Worm (Caenorhabditis elegans) whole organism, L4 larva: Measurements from ENCODE around the gene T13A10.1.

ENCODE experiments used
- F49E8.2 ChIP-seq: sonication (generic microtip); optimal IDR thresholded peaks from 2 replicates; lab custom pipeline; 2016; ENCODE audit warnings: missing compliant biosample characterization, mild to moderate bottlenecking, missing genetic modification characterization, borderline replicate concordance
- T26A8.4 ChIP-seq: fragments of 200-800 bp; sonication (Bioruptor generic); IDR thresholded peaks from 2 replicates; pipeline ENCODE4 v1.3.6; 2022; ENCODE audit warnings: missing genetic modification characterization, missing compliant biosample characterization
- Y5F2A.4 ChIP-seq: fragments of 200-800 bp; sonication (Bioruptor generic); optimal IDR thresholded peaks from 2 replicates; lab custom pipeline; 2018; ENCODE audit warnings: mild to moderate bottlenecking, missing genetic modification characterization, missing compliant biosample characterization
- ZK337.2 ChIP-seq: fragments of 200-800 bp; sonication (Bioruptor generic); IDR thresholded peaks from 2 replicates; pipeline ENCODE4 v1.3.6; 2022; ENCODE audit warnings: missing genetic modification reagents, missing genetic modification characterization, missing compliant biosample characterization
- fkh-10 ChIP-seq: fragments of 150-350 bp; optimal IDR thresholded peaks from 2 replicates; lab custom pipeline; 2014; ENCODE audit warnings: missing biosample characterization, missing genetic modification reagents, missing genetic modification characterization
- hlh-30 ChIP-seq: sonication (generic microtip); optimal IDR thresholded peaks from 2 replicates; lab custom pipeline; 2017; ENCODE audit warnings: antibody characterized with exemption, mild to moderate bottlenecking, missing genetic modification characterization, missing compliant biosample characterization; ENCODE audit not compliant: insufficient read depth
- lin-1 ChIP-seq: fragments of 200-800 bp; sonication (Bioruptor generic); IDR thresholded peaks from 2 replicates; pipeline ENCODE4 v1.3.6; 2022; ENCODE audit warnings: missing genetic modification reagents, missing genetic modification characterization, missing compliant biosample characterization
- lin-15B ChIP-seq: fragments of 150-350 bp; sonication (generic microtip); optimal IDR thresholded peaks from 3 replicates; lab custom pipeline; 2014; ENCODE audit warnings: missing biosample characterization, missing genetic modification characterization
- lin-38 ChIP-seq: fragments of 200-800 bp; sonication (Bioruptor generic); IDR thresholded peaks from 2 replicates; pipeline ENCODE4 v1.3.6; 2022; ENCODE audit warnings: missing genetic modification reagents, missing genetic modification characterization, missing compliant biosample characterization
- madf-5 ChIP-seq, 2 experiments: fragments of 200-800 bp; sonication (Bioruptor generic); IDR thresholded peaks; 2 replicates each; pipeline ENCODE4 v1.3.6; 2022; ENCODE audit warnings: missing compliant biosample characterization in 2 of 2, missing genetic modification characterization in 2 of 2
- mdl-1 ChIP-seq, 2 experiments: fragments of 150-350 bp in 1 of 2; sonication (generic microtip) in 1 of 2; optimal IDR thresholded peaks; 2 replicates each; lab custom pipeline; 2014 to 2017; ENCODE audit warnings: missing biosample characterization in 2 of 2, missing genetic modification characterization in 2 of 2
- mep-1 ChIP-seq: fragments of 150-350 bp; sonication (generic microtip); optimal IDR thresholded peaks from 3 replicates; lab custom pipeline; 2014; ENCODE audit warnings: missing biosample characterization, missing genetic modification characterization
- mes-2 ChIP-seq: sonication (generic microtip); optimal IDR thresholded peaks from 2 replicates; lab custom pipeline; 2016; ENCODE audit warnings: missing genotype, mild to moderate bottlenecking, missing genetic modification characterization, missing compliant biosample characterization; ENCODE audit not compliant: poor library complexity, severe bottlenecking
- mxl-2 ChIP-seq: fragments of 200-800 bp; sonication (Bioruptor generic); conservative IDR thresholded peaks from 2 replicates; pipeline ENCODE4 v1.3.6; 2022; ENCODE audit warnings: missing genetic modification reagents, missing genetic modification characterization, missing compliant biosample characterization
- nhr-111 ChIP-seq: fragments of 200-800 bp; sonication (Bioruptor generic); optimal IDR thresholded peaks from 2 replicates; lab custom pipeline; 2018; ENCODE audit warnings: mild to moderate bottlenecking, missing genetic modification characterization, missing compliant biosample characterization
- nhr-237 ChIP-seq: sonication (generic microtip); optimal IDR thresholded peaks from 2 replicates; lab custom pipeline; 2017; ENCODE audit warnings: missing biosample characterization, missing genetic modification characterization
- nhr-42 ChIP-seq: fragments of 200-800 bp; sonication (Bioruptor generic); IDR thresholded peaks from 2 replicates; pipeline ENCODE4 v1.3.6; 2022; ENCODE audit warnings: missing genetic modification characterization, missing compliant biosample characterization
- pha-4 ChIP-seq, 2 experiments: fragments of 150-350 bp in 1 of 2; fragments of 200-800 bp in 1 of 2; sonication (Bioruptor generic) in 1 of 2; IDR thresholded peaks in 1 of 2; optimal IDR thresholded peaks in 1 of 2; 2 replicates each; pipeline versions ENCODE4 v1.3.6 to Lab custom; 2014 to 2022; ENCODE audit warnings: missing genetic modification characterization in 2 of 2, missing genetic modification reagents in 2 of 2, missing biosample characterization in 1 of 2, missing compliant biosample characterization in 1 of 2
- snpc-1.2 ChIP-seq: fragments of 200-800 bp; sonication (Bioruptor generic); IDR thresholded peaks from 2 replicates; pipeline ENCODE4 v1.3.6; 2022; ENCODE audit warnings: missing genetic modification reagents, missing genetic modification characterization, missing compliant biosample characterization
- snpc-4 ChIP-seq: fragments of 150-350 bp; optimal IDR thresholded peaks from 2 replicates; lab custom pipeline; 2014; ENCODE audit warnings: missing biosample characterization, missing genetic modification characterization
- spr-1 ChIP-seq: sonication (generic microtip); optimal IDR thresholded peaks from 2 replicates; lab custom pipeline; 2016; ENCODE audit warnings: mild to moderate bottlenecking, missing genetic modification characterization, missing compliant biosample characterization
- spr-3 ChIP-seq: fragments of 200-800 bp; sonication (Bioruptor generic); optimal IDR thresholded peaks from 2 replicates; lab custom pipeline; 2018; ENCODE audit warnings: mild to moderate bottlenecking, missing genetic modification characterization, missing compliant biosample characterization
- vab-7 ChIP-seq: fragments of 200-800 bp; sonication (Bioruptor generic); IDR thresholded peaks from 2 replicates; pipeline ENCODE4 v1.3.6; 2022; ENCODE audit warnings: missing genetic modification reagents, missing genetic modification characterization, missing compliant biosample characterization

The T13A10.1 gene

DNA sequence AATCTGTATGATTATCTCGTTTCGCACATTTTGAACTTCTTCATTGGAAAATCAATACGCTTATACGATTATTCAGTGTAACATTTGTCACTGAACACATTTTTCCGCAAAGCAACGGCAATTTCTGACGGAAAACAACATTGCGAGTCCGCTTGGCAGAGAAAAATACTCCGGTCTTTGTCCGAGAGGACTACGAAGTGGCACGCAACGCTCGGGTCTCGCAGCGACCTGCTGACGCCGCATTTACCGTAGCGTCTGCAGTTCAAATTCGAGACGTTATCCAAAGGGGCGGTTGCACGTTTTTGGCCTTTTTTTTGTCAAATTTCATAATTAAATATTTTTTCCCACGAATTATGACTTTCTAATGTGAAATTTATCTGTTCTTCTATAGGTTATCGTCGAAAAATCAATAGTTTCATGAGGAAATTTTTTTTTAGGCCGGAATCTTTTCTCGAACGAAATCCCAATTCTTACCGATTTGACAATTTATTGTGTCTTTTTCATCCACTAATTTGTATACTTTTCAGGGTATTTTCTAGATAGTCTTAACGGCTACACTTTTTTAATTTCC lies 47.9 kb downstream of the T13A10.1 start, which contains the start of gene sqd-1 (continued):
- TF ChIP-seq mes-2 (tag; lab: Kevin White, UChicago) (peak; percentile 97), vab-7 (peak; percentile 90), spr-1 (tag; lab: Kevin White, UChicago) (peak; percentile 92), mdl-1 (tag; optimal IDR thresholded peaks at IDR 0.05; lab: Kevin White, UChicago) (peak; percentile 53 to 61), hlh-30 (peak; percentile 92), ZK337.2 (0 out of 2 replicates have a peak, but pooled peaks have one; percentile 49), mep-1 (tag; lab: Kevin White, UChicago) (peak; percentile 96), snpc-4 (tag; lab: Kevin White, UChicago) (peak; percentile 49)

DNA sequence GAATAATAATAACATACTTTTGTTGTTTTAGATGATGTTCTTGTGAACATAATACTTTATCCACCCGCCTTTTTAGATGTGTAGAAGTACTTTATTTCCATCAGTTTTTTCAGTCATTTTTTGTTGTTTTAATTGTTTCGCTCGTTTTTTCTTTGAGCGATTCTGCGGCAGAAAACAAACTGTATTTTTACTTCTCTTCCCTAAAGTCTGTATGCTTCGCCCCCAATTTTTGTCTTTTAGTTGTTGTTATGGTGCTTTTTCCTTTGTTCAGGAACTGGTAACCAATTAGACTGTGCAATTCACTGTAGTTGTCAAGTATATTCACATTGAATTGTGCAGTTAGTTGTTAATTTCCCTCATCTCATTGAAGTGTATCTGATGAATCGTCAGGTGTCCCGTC lies 49.9 kb downstream of the T13A10.1 start:
- no peak for TF ChIP-seq lin-15B (tag; lab: Kevin White, UChicago)
- peak; percentile 3 for TF ChIP-seq Y5F2A.4 (GFP tag; lab: Kevin White, UChicago)
- TF ChIP-seq F49E8.2 (tag; lab: Kevin White, UChicago), result peak; percentile 51
- 0 out of 2 replicates have a peak, but pooled peaks have one; percentile 43 for TF ChIP-seq mxl-2
- TF ChIP-seq lin-38 (GFP tag; lab: Robert Waterston, UW), result peak; percentile 64
- no peak for TF ChIP-seq nhr-111 (GFP tag; lab: Kevin White, UChicago)
- peak; percentile 77 for TF ChIP-seq snpc-1.2 (GFP tag; lab: Robert Waterston, UW)
- peak; percentile 10 for TF ChIP-seq spr-3 (GFP tag; lab: Kevin White, UChicago)
- TF ChIP-seq nhr-42 (GFP tag; lab: Robert Waterston, UW), result no peak
- peak; percentile 18; the same call in 1 of the 2 replicates for TF ChIP-seq pha-4 (GFP tag; IDR thresholded peaks at IDR 0.05; lab: Robert Waterston, UW)
- no peak for TF ChIP-seq pha-4 (tag; optimal IDR thresholded peaks at IDR 0.05; lab: Kevin White, UChicago)
- TF ChIP-seq fkh-10, result no peak
- 0 out of 2 replicates have a peak, but pooled peaks have one; percentile 8 for TF ChIP-seq lin-1
- no peak for TF ChIP-seq nhr-237 (tag; lab: Kevin White, UChicago)

DNA sequence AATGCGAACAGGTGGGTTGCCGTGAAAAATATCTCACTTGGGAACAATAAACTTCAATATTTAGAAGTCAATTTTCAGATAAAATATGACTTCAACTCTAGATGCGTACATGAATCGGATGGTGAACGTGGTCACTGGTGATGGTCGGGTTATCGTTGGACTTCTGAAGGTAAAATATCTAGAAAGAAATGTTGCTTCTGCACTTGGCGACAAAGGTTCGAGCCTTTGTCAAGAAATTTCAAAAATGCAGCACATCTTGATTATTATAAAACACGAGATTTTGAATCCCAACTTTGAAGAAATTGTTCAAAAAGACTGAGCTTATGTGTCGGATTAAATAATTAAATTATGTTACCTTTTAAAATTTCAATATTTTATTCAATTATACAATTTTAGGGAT lies 50.6 kb downstream of the T13A10.1 start, which contains the start of gene lsm-8:
Gene lsm-8 (plus strand): TSS at position 79 of the 400 bp plus-strand sequence.
- TF ChIP-seq mdl-1 (tag; optimal IDR thresholded peaks at IDR 0.05; lab: Kevin White, UChicago) (no peak), T26A8.4 (GFP tag; lab: Robert Waterston, UW) (no peak), mes-2 (tag; lab: Kevin White, UChicago) (peak; percentile 15), madf-5 (GFP tag; IDR thresholded peaks at IDR 0.05; lab: Robert Waterston, UW) (no peak)
